Worm (Caenorhabditis elegans): Measurements from ENCODE around the gene klp-12.

ce11 chrIV:11363806-11364562, 4.3 kb upstream of the klp-12 start:
- no peak for TF ChIP-seq ets-7 (tag; optimal IDR thresholded peaks at IDR 0.05)
- no peak for TF ChIP-seq ama-1 (optimal IDR thresholded peaks at IDR 0.05)
- no peak for TF ChIP-seq ceh-13 (GFP tag; optimal IDR thresholded peaks at IDR 0.05)
- TF ChIP-seq tbx-37 (GFP tag; conservative IDR thresholded peaks at IDR 0.05): no peak
- TF ChIP-seq scrt-1 (GFP tag; IDR thresholded peaks at IDR 0.05): no peak
- no peak for TF ChIP-seq hmg-4 (GFP tag; optimal IDR thresholded peaks at IDR 0.05)
- TF ChIP-seq aly-1 (tag; optimal IDR thresholded peaks at IDR 0.05): no peak
